Worm (Caenorhabditis elegans): ENCODE data around the gene wrt-3.

DNA sequence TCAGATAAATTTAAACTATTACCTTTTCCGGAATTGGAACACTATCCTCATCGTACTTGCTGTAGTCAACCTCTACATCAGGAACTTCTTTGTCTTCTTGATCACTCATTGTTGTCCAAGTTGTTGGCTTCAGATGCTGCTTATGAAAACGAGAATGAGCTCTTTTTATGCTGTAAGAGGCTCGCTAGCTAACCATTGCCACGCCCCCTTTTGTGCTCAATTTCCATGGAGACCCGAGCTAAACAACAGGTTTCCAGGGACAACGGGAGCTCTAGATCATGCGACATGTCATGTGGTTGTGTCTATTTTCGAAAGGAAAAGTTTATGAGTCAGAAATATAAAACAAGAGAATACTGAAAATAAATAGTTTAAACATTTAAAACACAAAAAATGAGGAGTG lies 33.2 kb upstream of the wrt-3 start, which contains the start of gene C33A12.4:
- TF ChIP-seq ref-1 (GFP tag; conservative IDR thresholded peaks at IDR 0.05) (no peak), tab-1 (GFP tag; IDR thresholded peaks at IDR 0.05) (no peak), cog-1 (tag; optimal IDR thresholded peaks at IDR 0.05) (no peak), ztf-29 (GFP tag; IDR thresholded peaks at IDR 0.05) (no peak), T22C8.4 (GFP tag; IDR thresholded peaks at IDR 0.05) (no peak), klf-2 (GFP tag; conservative IDR thresholded peaks at IDR 0.05) (no peak), ztf-23 (GFP tag; IDR thresholded peaks at IDR 0.05) (no peak)
